Fruit fly (Drosophila melanogaster) whole organism, pupa: ENCODE measurements around the gene Mlc-c.
A peak's percentile ranks its signal among the peaks of the same experiment; 100 is the strongest.

Source experiments
- CG13204 ChIP-seq: fragments of 200-800 bp; sonication (Bioruptor generic); optimal IDR thresholded peaks from 2 replicates; lab custom pipeline; 2018; ENCODE audit warnings: missing biosample characterization, mild to moderate bottlenecking, missing genetic modification characterization, moderate library complexity
- CG15710 ChIP-seq: fragments of 200-800 bp; sonication (Bioruptor generic); optimal IDR thresholded peaks from 2 replicates; lab custom pipeline; 2018; ENCODE audit warnings: missing biosample characterization, mild to moderate bottlenecking, missing genetic modification characterization, moderate library complexity
- CG4496 ChIP-seq: fragments of 200-800 bp; sonication (Bioruptor generic); IDR thresholded peaks from 3 replicates; pipeline ENCODE4 v1.3.6; 2022; ENCODE audit warnings: missing biosample characterization, missing genetic modification characterization
- Pif1A ChIP-seq: fragments of 200-800 bp; sonication (Bioruptor generic); optimal IDR thresholded peaks from 3 replicates; lab custom pipeline; 2016; ENCODE audit warnings: missing biosample characterization, missing genetic modification characterization
- Pif1B ChIP-seq: fragments of 200-800 bp; sonication (Bioruptor generic); optimal IDR thresholded peaks from 3 replicates; lab custom pipeline; 2016; ENCODE audit warnings: missing biosample characterization, missing genetic modification characterization
- gl ChIP-seq: fragments of 200-800 bp; sonication (Bioruptor generic); optimal IDR thresholded peaks from 2 replicates; lab custom pipeline; 2018; ENCODE audit warnings: missing biosample characterization, mild to moderate bottlenecking, missing genetic modification characterization
- rn ChIP-seq: fragments of 200-800 bp; sonication (Bioruptor generic); IDR thresholded peaks from 2 replicates; pipeline ENCODE4 v1.3.6; 2022; ENCODE audit warnings: missing biosample characterization, missing genetic modification characterization

DNA sequence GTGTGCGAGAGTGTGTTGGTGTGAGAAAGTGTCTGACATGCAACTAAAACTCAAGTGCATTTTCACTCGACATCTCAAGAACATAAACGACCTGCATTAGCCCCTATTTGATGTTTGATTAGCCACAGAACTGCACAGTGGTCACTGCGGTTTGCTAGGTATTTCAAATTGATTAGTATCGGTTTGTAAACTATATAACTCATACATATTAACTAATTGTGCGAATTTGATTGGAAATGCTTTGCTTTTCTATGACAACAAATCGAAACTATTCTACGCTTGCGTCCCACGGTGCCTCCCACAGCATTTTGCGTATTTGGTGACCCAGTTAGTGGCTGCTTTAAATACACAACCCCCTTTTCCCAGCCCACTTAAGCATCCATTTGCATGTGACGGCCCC lies 12.4 kb upstream of the Mlc-c start:
- TF ChIP-seq CG13204 (no peak), gl (tag; lab: Kevin White, UChicago) (no peak), CG15710 (no peak), rn (GFP tag; lab: Robert Waterston, UW) (no peak), Pif1A (no peak), CG4496 (0 out of 3 replicates have a peak, but pooled peaks have one; percentile 48), Pif1B (GFP tag; lab: Kevin White, UChicago) (no peak)
